Worm (Caenorhabditis elegans) whole organism, L2 larva: ENCODE data around the gene clec-84.
"Not testable (repeated sequence)": the region's sequence is repeated elsewhere in the genome, so short reads cannot be mapped to it uniquely, and the experiment has no call there.

Experiments
- C34F6.9 ChIP-seq: fragments of 150-350 bp; optimal IDR thresholded peaks from 2 replicates; lab custom pipeline; 2014; ENCODE audit warnings: missing biosample characterization, missing genetic modification characterization
- F13H6.1 ChIP-seq: sonication (generic microtip); optimal IDR thresholded peaks from 2 replicates; lab custom pipeline; 2016; ENCODE audit warnings: missing genetic modification characterization, missing compliant biosample characterization
- aly-2 ChIP-seq: fragments of 150-350 bp; optimal IDR thresholded peaks from 2 replicates; lab custom pipeline; 2014; ENCODE audit warnings: missing biosample characterization, missing genetic modification characterization
- blmp-1 ChIP-seq: sonication (generic microtip); optimal IDR thresholded peaks from 2 replicates; lab custom pipeline; 2017; ENCODE audit warnings: missing genetic modification characterization, mild to moderate bottlenecking, missing compliant biosample characterization, antibody characterized with exemption, moderate library complexity; ENCODE audit not compliant: insufficient read depth
- ceh-16 ChIP-seq: fragments of 150-350 bp; optimal IDR thresholded peaks from 2 replicates; lab custom pipeline; 2014; ENCODE audit warnings: missing biosample characterization, missing genetic modification characterization
- ceh-82 ChIP-seq: fragments of 150-350 bp; optimal IDR thresholded peaks from 2 replicates; lab custom pipeline; 2014; ENCODE audit warnings: missing biosample characterization, missing genetic modification characterization
- crh-2 ChIP-seq: sonication (generic microtip); optimal IDR thresholded peaks from 2 replicates; lab custom pipeline; 2017; ENCODE audit warnings: missing biosample characterization, missing genetic modification characterization
- dmd-4 ChIP-seq: sonication (generic microtip); optimal IDR thresholded peaks from 2 replicates; lab custom pipeline; 2017; ENCODE audit warnings: missing biosample characterization, missing genetic modification characterization
- elt-1 ChIP-seq: fragments of 150-350 bp; optimal IDR thresholded peaks from 2 replicates; lab custom pipeline; 2014; ENCODE audit warnings: missing biosample characterization, missing genetic modification characterization
- lin-11 ChIP-seq: fragments of 150-350 bp; sonication (generic microtip); optimal IDR thresholded peaks from 2 replicates; lab custom pipeline; 2014; ENCODE audit warnings: missing biosample characterization, missing genetic modification characterization, inconsistent platforms, mixed read lengths
- lsy-2 ChIP-seq, 2 experiments: fragments of 150-350 bp in 1 of 2; sonication (generic microtip) in 1 of 2; optimal IDR thresholded peaks; 2 replicates each; lab custom pipeline; 2014 to 2017; ENCODE audit warnings: missing biosample characterization in 2 of 2, missing genetic modification characterization in 2 of 2
- mab-5 ChIP-seq: fragments of 150-350 bp; optimal IDR thresholded peaks from 2 replicates; lab custom pipeline; 2014; ENCODE audit warnings: missing biosample characterization, missing genetic modification characterization
- mdl-1 ChIP-seq, 2 experiments: fragments of 150-350 bp in 1 of 2; sonication (generic microtip) in 1 of 2; optimal IDR thresholded peaks; 2 replicates each; lab custom pipeline; 2017; ENCODE audit warnings: missing biosample characterization in 2 of 2, missing genetic modification characterization in 2 of 2
- nhr-10 ChIP-seq: sonication (generic microtip); optimal IDR thresholded peaks from 2 replicates; lab custom pipeline; 2017; ENCODE audit warnings: missing biosample characterization, missing genetic modification characterization
- nhr-23 ChIP-seq: fragments of 150-350 bp; optimal IDR thresholded peaks from 2 replicates; lab custom pipeline; 2014; ENCODE audit warnings: missing biosample characterization, missing genetic modification reagents, missing genetic modification characterization
- nhr-237 ChIP-seq: fragments of 150-350 bp; optimal IDR thresholded peaks from 2 replicates; lab custom pipeline; 2014; ENCODE audit warnings: missing biosample characterization, missing genetic modification characterization
- nhr-77 ChIP-seq: fragments of 150-350 bp; optimal IDR thresholded peaks from 2 replicates; lab custom pipeline; 2014; ENCODE audit warnings: missing biosample characterization, missing genetic modification characterization
- sem-4 ChIP-seq: fragments of 150-350 bp; optimal IDR thresholded peaks from 2 replicates; lab custom pipeline; 2014; ENCODE audit warnings: missing biosample characterization, missing genetic modification reagents, missing genetic modification characterization
- skn-1 ChIP-seq: sonication (generic microtip); optimal IDR thresholded peaks from 2 replicates; lab custom pipeline; 2017; ENCODE audit warnings: missing biosample characterization, missing genetic modification characterization
- sma-3 ChIP-seq: sonication (generic microtip); optimal IDR thresholded peaks from 2 replicates; lab custom pipeline; 2016; ENCODE audit warnings: missing genetic modification reagents, missing genetic modification characterization, missing compliant biosample characterization
- snpc-4 ChIP-seq: fragments of 150-350 bp; optimal IDR thresholded peaks from 2 replicates; lab custom pipeline; 2014; ENCODE audit warnings: missing biosample characterization, missing genetic modification characterization
- unc-55 ChIP-seq: fragments of 150-350 bp; sonication (generic microtip); optimal IDR thresholded peaks from 3 replicates; lab custom pipeline; 2014; ENCODE audit warnings: missing biosample characterization, missing genetic modification reagents, missing genetic modification characterization
- unc-62 ChIP-seq: fragments of 150-350 bp; optimal IDR thresholded peaks from 2 replicates; lab custom pipeline; 2014; ENCODE audit warnings: missing biosample characterization, missing genetic modification reagents, missing genetic modification characterization
- zag-1 ChIP-seq: fragments of 150-350 bp; optimal IDR thresholded peaks from 2 replicates; lab custom pipeline; 2014; ENCODE audit warnings: missing biosample characterization, missing genetic modification characterization
- ztf-11 ChIP-seq: sonication (generic microtip); optimal IDR thresholded peaks from 2 replicates; lab custom pipeline; 2017; ENCODE audit warnings: missing biosample characterization, missing genetic modification characterization
- ztf-4 ChIP-seq: fragments of 150-350 bp; optimal IDR thresholded peaks from 2 replicates; lab custom pipeline; 2014; ENCODE audit warnings: missing biosample characterization, missing genetic modification characterization

The clec-84 gene

DNA sequence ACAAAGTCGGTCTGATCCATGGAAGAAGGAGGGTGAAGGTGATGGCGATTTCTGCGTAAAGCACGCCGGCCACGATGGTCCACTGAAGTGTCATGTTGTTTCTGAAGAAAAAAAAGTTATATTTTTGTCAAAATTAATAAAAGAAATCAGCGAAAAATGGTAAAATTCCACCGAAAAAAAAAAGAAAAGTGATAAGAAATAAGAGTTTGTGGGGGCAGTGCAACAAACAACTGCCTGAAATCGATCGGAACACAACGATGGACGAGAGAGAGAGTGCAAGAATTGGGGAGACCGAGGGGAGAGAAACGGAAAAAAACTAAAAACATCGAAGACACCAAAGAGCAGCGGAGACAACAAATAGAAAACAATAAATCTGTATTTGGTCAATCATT, 50.1 kb downstream of the clec-84 start, which contains the start of gene Y54G2A.18:
Y54G2A.18 (minus strand) TSS at position 101 of the 392 bp plus-strand sequence.
- TF ChIP-seq lin-11 (tag; lab: Kevin White, UChicago) (no peak), ceh-16 (tag; lab: Kevin White, UChicago) (no peak), unc-62 (GFP tag; lab: Kevin White, UChicago) (no peak), nhr-237 (tag; lab: Kevin White, UChicago) (no peak), nhr-23 (tag; lab: Kevin White, UChicago) (no peak), mab-5 (tag; lab: Kevin White, UChicago) (no peak), C34F6.9 (tag; lab: Kevin White, UChicago) (peak; percentile 15)

DNA sequence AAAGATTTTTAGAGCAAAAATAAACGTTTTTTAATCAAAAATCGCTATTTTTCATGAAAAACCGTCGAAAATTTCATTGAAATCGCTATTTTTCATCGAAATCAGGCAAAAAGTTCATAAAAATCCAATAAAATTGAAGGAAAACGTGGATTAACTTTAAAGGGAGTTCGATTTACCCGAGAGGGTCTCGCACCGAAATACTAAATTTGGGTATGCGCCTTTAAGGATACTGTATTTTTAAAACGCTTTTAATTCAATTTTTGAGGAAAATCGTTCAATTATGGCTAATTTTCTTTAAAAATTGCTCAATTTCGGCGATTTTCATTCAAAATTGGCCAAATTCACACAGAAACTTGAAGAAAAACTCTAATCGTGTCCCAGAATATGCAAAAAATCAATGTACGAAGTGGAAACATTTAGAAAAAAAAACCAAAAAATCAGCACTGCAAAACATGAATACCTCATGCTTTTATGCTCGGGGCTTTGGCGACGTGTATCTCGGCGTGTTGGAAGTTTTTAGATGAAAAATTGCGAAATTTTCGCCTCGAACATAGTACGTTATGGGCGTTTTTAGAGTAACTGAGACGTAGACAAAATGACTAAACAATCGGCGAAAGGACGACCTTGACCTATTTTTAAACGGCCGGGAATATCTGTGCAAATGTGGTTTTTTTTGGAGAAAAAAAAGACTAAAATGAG, 50.7 kb downstream of the clec-84 start:
- no peak for TF ChIP-seq dmd-4 (tag; lab: Kevin White, UChicago)
- TF ChIP-seq nhr-10 (tag; lab: Kevin White, UChicago): no peak
- TF ChIP-seq zag-1 (tag; lab: Kevin White, UChicago): no peak
- no peak for TF ChIP-seq blmp-1 (tag; lab: Kevin White, UChicago)
- TF ChIP-seq ztf-4 (tag; lab: Kevin White, UChicago): no peak
- no peak for TF ChIP-seq sem-4 (tag; lab: Kevin White, UChicago)
- no peak for TF ChIP-seq sma-3 (GFP tag; lab: Kevin White, UChicago)
- TF ChIP-seq ceh-82 (tag; lab: Kevin White, UChicago): no peak
- TF ChIP-seq mdl-1 (tag; optimal IDR thresholded peaks at IDR 0.05; lab: Kevin White, UChicago): no peak

DNA sequence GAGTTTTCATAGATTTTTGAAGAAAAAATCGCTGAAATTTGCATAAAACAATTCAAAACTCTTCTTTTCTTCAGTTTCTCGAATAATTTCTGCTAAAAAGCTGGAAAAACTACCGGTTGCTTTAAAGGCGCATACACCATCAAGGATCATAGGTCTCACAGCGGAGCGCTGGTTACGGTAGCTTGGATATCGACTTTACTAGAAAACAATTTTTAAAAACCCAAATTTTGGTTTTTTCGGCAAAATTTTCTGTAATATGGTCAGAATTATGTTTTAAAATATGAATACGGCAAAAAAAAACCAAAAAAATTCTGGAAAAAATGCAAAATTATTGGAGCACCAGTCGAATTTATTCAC, 51.2 kb downstream of the clec-84 start:
- TF ChIP-seq aly-2 (tag; lab: Kevin White, UChicago) (no peak), lin-11 (tag; lab: Kevin White, UChicago) (no peak), elt-1 (tag; lab: Kevin White, UChicago) (no peak), unc-55 (GFP tag; lab: Kevin White, UChicago) (no peak), sem-4 (tag; lab: Kevin White, UChicago) (no peak), nhr-10 (tag; lab: Kevin White, UChicago) (no peak), crh-2 (no peak), lsy-2 (tag; optimal IDR thresholded peaks at IDR 0.05; lab: Kevin White, UChicago) (no peak), skn-1 (no peak), nhr-77 (no peak)
- TF ChIP-seq, all 48 proteins: peak for 0

DNA sequence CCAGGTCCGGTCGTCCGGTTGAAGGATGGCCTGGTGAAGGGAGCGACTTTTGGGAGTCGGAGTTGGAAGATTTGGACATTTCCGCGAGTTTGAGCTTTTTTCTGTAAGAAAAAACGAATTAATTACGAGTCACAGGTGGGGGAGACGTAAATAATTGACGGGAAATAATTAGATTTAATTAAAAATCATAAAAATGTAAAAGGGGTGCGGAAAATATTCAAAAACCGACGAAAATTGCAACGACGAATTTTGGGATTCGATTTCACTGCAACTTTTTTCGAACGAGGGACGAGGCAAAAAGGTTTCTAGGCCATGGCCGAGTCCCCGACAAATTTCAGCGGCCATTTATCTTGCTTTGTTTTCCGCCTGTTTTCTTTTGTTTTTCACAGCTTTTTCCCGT, 52.4 kb downstream of the clec-84 start, which contains the start of gene Y54G2A.19:
Y54G2A.19 (minus strand) TSS at position 101 of the 400 bp plus-strand sequence.
- not testable (repeated sequence) for TF ChIP-seq F13H6.1, snpc-4, ztf-11 (tag; lab: Kevin White, UChicago)
